Worm (Caenorhabditis elegans) whole organism, L1 larva: ENCODE results near the gene srh-30.

Experiments
- ama-1 ChIP-seq: fragments of 150-350 bp; optimal IDR thresholded peaks from 2 replicates; lab custom pipeline; 2014
- ceh-82 ChIP-seq, 3 experiments: fragments of 150-350 bp in 1 of 3; sonication (generic microtip) in 2 of 3; optimal IDR thresholded peaks; 2 replicates each; lab custom pipeline; 2014 to 2017; ENCODE audit warnings: missing biosample characterization in 3 of 3, missing genetic modification characterization in 3 of 3
- egl-27 ChIP-seq, 2 experiments: fragments of 150-350 bp in 1 of 2; sonication (generic microtip); optimal IDR thresholded peaks; 3 replicates each; lab custom pipeline; 2017 to 2018; ENCODE audit warnings: missing biosample characterization in 2 of 2, missing genetic modification characterization in 2 of 2, missing genetic modification reagents in 2 of 2
- elt-3 ChIP-seq, 6 experiments: fragments of 150-350 bp in 1 of 6; sonication (generic microtip); optimal IDR thresholded peaks; 2 replicates each; lab custom pipeline; 2017 to 2018; ENCODE audit warnings: missing biosample characterization in 6 of 6, missing genetic modification characterization in 6 of 6, inconsistent platforms in 1 of 6
- lin-35 ChIP-seq, 2 experiments: fragments of 150-350 bp; optimal IDR thresholded peaks; 2 replicates each; lab custom pipeline; 2014; ENCODE audit warnings: missing biosample characterization in 2 of 2, missing genetic modification characterization in 2 of 2, missing genetic modification reagents in 2 of 2
- lin-39 ChIP-seq: fragments of 150-350 bp; optimal IDR thresholded peaks from 2 replicates; lab custom pipeline; 2014; ENCODE audit warnings: missing biosample characterization, missing genetic modification reagents, missing genetic modification characterization
- mdl-1 ChIP-seq, 2 experiments: fragments of 150-350 bp; optimal IDR thresholded peaks; 2 replicates each; lab custom pipeline; 2014 to 2017; ENCODE audit warnings: missing biosample characterization in 2 of 2, missing genetic modification characterization in 2 of 2, inconsistent platforms in 1 of 2
- nhr-20 ChIP-seq: sonication (generic microtip); optimal IDR thresholded peaks from 2 replicates; lab custom pipeline; 2016; ENCODE audit warnings: mild to moderate bottlenecking, missing genetic modification characterization, missing compliant biosample characterization
- unc-62 ChIP-seq: fragments of 150-350 bp; optimal IDR thresholded peaks from 2 replicates; lab custom pipeline; 2014; ENCODE audit warnings: missing biosample characterization, missing genetic modification reagents, missing genetic modification characterization

DNA sequence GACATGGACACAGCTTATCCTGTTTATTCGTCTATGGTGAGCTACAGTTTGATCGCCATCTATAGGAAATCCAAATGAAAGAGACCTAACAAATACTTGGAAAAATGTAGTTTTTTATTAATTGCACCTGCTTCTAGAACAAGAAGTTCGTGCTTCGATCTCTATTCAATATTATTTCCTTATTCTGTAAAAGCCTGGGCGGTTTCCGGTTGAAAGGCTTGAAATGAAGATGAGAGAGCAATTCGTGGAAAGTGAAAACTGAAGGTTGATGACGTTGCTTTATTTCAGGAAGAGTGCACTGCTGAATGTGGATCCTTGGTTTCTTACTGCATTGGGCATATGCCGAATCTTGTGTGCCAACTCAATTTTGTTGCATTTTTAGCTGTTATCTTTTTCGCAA lies 9.1 kb upstream of the srh-30 start:
- no peak for TF ChIP-seq unc-62 (GFP tag; lab: Kevin White, UChicago)
- TF ChIP-seq nhr-20 (tag; lab: Kevin White, UChicago) = no peak
- no peak for TF ChIP-seq lin-35 (GFP tag; optimal IDR thresholded peaks at IDR 0.05; lab: Kevin White, UChicago)
- TF ChIP-seq ceh-82 (tag; optimal IDR thresholded peaks at IDR 0.05; lab: Kevin White, UChicago) = no peak
- TF ChIP-seq elt-3 (tag; optimal IDR thresholded peaks at IDR 0.05; lab: Kevin White, UChicago) = no peak
- no peak for TF ChIP-seq ama-1 (lab: Kevin White, UChicago)
- no peak for TF ChIP-seq mdl-1 (tag; optimal IDR thresholded peaks at IDR 0.05; lab: Kevin White, UChicago)
- no peak for TF ChIP-seq egl-27 (tag; optimal IDR thresholded peaks at IDR 0.05; lab: Kevin White, UChicago)
- TF ChIP-seq lin-39 (tag; lab: Kevin White, UChicago) = no peak
